Worm (Caenorhabditis elegans): ENCODE data around the gene pitr-4.

pitr-4 gene

DNA sequence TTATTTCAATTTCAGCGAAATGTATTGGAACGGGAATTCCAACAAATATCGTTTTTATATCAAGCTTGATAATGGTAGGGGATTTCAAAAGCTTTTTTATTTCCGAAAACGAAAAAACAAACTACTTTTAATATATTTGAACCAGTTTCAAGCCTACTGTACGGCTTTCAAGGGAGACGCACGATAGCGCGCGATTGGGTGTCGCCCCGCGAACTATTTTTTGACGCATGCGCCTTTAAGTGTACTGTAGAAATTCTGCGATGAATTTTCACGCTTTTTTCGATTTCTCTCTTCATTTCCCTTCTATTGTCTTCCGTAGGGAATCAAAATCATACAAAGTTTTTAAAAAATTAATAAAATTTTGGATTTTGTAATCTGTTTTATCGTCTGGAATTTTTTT, 42.1 kb upstream of the pitr-4 start:
- TF ChIP-seq ceh-83 (GFP tag; optimal IDR thresholded peaks at IDR 0.05): no peak
- TF ChIP-seq hlh-1 (tag; optimal IDR thresholded peaks at IDR 0.05): no peak
- no peak for TF ChIP-seq flh-1 (GFP tag; optimal IDR thresholded peaks at IDR 0.05)
- no peak for TF ChIP-seq sptf-1 (tag; optimal IDR thresholded peaks at IDR 0.05)
- TF ChIP-seq drap-1 (GFP tag; optimal IDR thresholded peaks at IDR 0.05): no peak
- TF ChIP-seq elt-1 (tag; optimal IDR thresholded peaks at IDR 0.05; ENCODE audit: borderline replicate concordance, insufficient read depth): no peak
- no peak for TF ChIP-seq mab-5 (tag; optimal IDR thresholded peaks at IDR 0.05)
- no peak for TF ChIP-seq lin-32 (GFP tag; optimal IDR thresholded peaks at IDR 0.05)
- no peak for TF ChIP-seq bed-3 (GFP tag; optimal IDR thresholded peaks at IDR 0.05)
- no peak for TF ChIP-seq blmp-1 (tag; optimal IDR thresholded peaks at IDR 0.05)
- no peak for TF ChIP-seq elt-3 (tag; optimal IDR thresholded peaks at IDR 0.05)
- TF ChIP-seq unc-62 (GFP tag; optimal IDR thresholded peaks at IDR 0.05): no peak
- no peak for TF ChIP-seq lsy-2 (tag; optimal IDR thresholded peaks at IDR 0.05)
- TF ChIP-seq zip-8 (tag; optimal IDR thresholded peaks at IDR 0.05): no peak
- TF ChIP-seq tbx-8 (GFP tag; optimal IDR thresholded peaks at IDR 0.05): no peak

ce11 chrV:9702755-9703154, 41.3 kb upstream of the pitr-4 start, which contains the start of gene xbx-6:
Gene xbx-6, plus strand, starts transcription at chrV:9703055.
- TF ChIP-seq mep-1 (tag; optimal IDR thresholded peaks at IDR 0.05): no peak
- no peak for TF ChIP-seq blmp-1 (tag; optimal IDR thresholded peaks at IDR 0.05)

ce11 chrV:9701861-9702260, 40.4 kb upstream of the pitr-4 start:
- TF ChIP-seq mab-5 (tag; optimal IDR thresholded peaks at IDR 0.05) (no peak), pha-4 (tag; optimal IDR thresholded peaks at IDR 0.05) (no peak), unc-120 (tag; optimal IDR thresholded peaks at IDR 0.05; ENCODE audit: poor library complexity, severe bottlenecking) (no peak), sptf-1 (tag; optimal IDR thresholded peaks at IDR 0.05) (no peak), flh-1 (GFP tag; optimal IDR thresholded peaks at IDR 0.05) (no peak), elt-1 (tag; optimal IDR thresholded peaks at IDR 0.05; ENCODE audit: borderline replicate concordance, insufficient read depth) (no peak), mep-1 (tag; optimal IDR thresholded peaks at IDR 0.05) (no peak)

- TF ChIP-seq mep-1 (tag; optimal IDR thresholded peaks at IDR 0.05): no peak
- TF ChIP-seq nhr-76 (tag; optimal IDR thresholded peaks at IDR 0.05): no peak
Measured at ce11 chrV:9699216-9699615, 37.8 kb upstream of the pitr-4 start.

ce11 chrV:9696715-9697114, 35.3 kb upstream of the pitr-4 start, which contains the start of gene her-1:
Gene her-1, plus strand, starts transcription at chrV:9697015.
- TF ChIP-seq elt-3 (tag; optimal IDR thresholded peaks at IDR 0.05) (no peak), lin-32 (GFP tag; optimal IDR thresholded peaks at IDR 0.05) (no peak), nhr-2 (tag; optimal IDR thresholded peaks at IDR 0.05) (no peak), ham-2 (GFP tag; optimal IDR thresholded peaks at IDR 0.05) (no peak)

- TF ChIP-seq lsy-2 (tag; optimal IDR thresholded peaks at IDR 0.05) (no peak), ceh-83 (GFP tag; optimal IDR thresholded peaks at IDR 0.05) (no peak)
Measured at ce11 chrV:9692649-9693112, 31.3 kb upstream of the pitr-4 start, which contains the start of gene ZK287.7. Gene ZK287.7, plus strand, starts transcription at chrV:9693062.

DNA sequence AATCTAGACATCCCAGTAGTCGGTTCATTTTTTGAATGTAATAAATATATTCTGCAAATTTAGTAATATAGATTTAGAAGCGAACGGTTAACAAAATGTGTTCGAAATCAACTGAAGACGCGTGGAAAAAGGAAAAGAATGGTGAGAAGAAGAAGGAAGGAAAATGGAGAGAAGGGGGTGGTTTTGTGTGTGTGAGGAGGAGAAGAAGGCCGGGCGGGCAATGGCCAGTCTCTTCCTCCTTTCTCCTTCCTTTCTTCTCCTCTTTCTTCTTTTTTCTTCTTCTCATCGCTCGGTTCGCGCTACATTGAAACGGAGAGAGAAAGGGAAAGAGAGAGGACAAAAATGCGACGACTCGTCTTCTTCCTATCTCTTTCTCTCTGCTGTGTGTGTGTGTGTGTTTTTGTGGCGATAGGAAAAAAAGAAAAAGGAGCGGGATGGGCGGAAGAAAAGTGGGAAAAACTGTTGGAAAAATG, 30.7 kb upstream of the pitr-4 start, which contains the start of gene ztf-9:
Gene ztf-9 (minus strand): TSS at position 51 of the 473 bp plus-strand sequence.
- TF ChIP-seq drap-1 (GFP tag; optimal IDR thresholded peaks at IDR 0.05): peak; percentile 54
- TF ChIP-seq mep-1 (tag; optimal IDR thresholded peaks at IDR 0.05): peak; percentile 45
- TF ChIP-seq blmp-1 (tag; optimal IDR thresholded peaks at IDR 0.05): peak; percentile 85
- TF ChIP-seq ceh-39 (tag; optimal IDR thresholded peaks at IDR 0.05): no peak
- peak; percentile 78 for TF ChIP-seq unc-120 (tag; optimal IDR thresholded peaks at IDR 0.05; ENCODE audit: poor library complexity, severe bottlenecking)
- peak; percentile 15 for TF ChIP-seq ham-2 (GFP tag; optimal IDR thresholded peaks at IDR 0.05)
- TF ChIP-seq ceh-43 (GFP tag; optimal IDR thresholded peaks at IDR 0.05): no peak
- peak; percentile 27 for TF ChIP-seq lin-13 (tag; optimal IDR thresholded peaks at IDR 0.05)
- TF ChIP-seq bed-3 (GFP tag; optimal IDR thresholded peaks at IDR 0.05): no peak
- peak; percentile 28 for TF ChIP-seq lsy-2 (tag; optimal IDR thresholded peaks at IDR 0.05)
- TF ChIP-seq M03D4.4 (tag; optimal IDR thresholded peaks at IDR 0.05): peak; percentile 36
- TF ChIP-seq ces-1 (GFP tag; optimal IDR thresholded peaks at IDR 0.05): peak; percentile 17
- TF ChIP-seq nhr-237 (tag; optimal IDR thresholded peaks at IDR 0.05): peak; percentile 10
- peak; percentile 62 for TF ChIP-seq sptf-1 (tag; optimal IDR thresholded peaks at IDR 0.05)
- peak; percentile 25 for TF ChIP-seq hlh-1 (tag; optimal IDR thresholded peaks at IDR 0.05)
- peak; percentile 59 for TF ChIP-seq mls-2 (tag; optimal IDR thresholded peaks at IDR 0.05)
- TF ChIP-seq pha-4 (tag; optimal IDR thresholded peaks at IDR 0.05): no peak
- no peak for TF ChIP-seq ztf-11 (tag; optimal IDR thresholded peaks at IDR 0.05)
- no peak for TF ChIP-seq sem-2 (GFP tag; optimal IDR thresholded peaks at IDR 0.05)
- TF ChIP-seq ceh-83 (GFP tag; optimal IDR thresholded peaks at IDR 0.05): no peak
- TF ChIP-seq cnd-1 (tag; optimal IDR thresholded peaks at IDR 0.05): peak; percentile 4
- TF ChIP-seq unc-39 (tag; optimal IDR thresholded peaks at IDR 0.05): no peak
- TF ChIP-seq unc-62 (GFP tag; optimal IDR thresholded peaks at IDR 0.05): peak; percentile 16
